Worm (Caenorhabditis elegans) whole organism, L3 larva: ENCODE measurements around the gene R12G8.1.

ENCODE experiments used
- ZK546.5 ChIP-seq: sonication (generic microtip); optimal IDR thresholded peaks from 2 replicates; lab custom pipeline; 2017; ENCODE audit warnings: missing biosample characterization, missing genetic modification characterization
- egl-5 ChIP-seq: fragments of 150-350 bp; optimal IDR thresholded peaks from 2 replicates; lab custom pipeline; 2017; ENCODE audit warnings: missing biosample characterization, missing genetic modification reagents, missing genetic modification characterization, inconsistent platforms
- hmg-11 ChIP-seq: sonication (generic microtip); optimal IDR thresholded peaks from 2 replicates; lab custom pipeline; 2016; ENCODE audit warnings: missing genetic modification characterization, missing compliant biosample characterization
- nhr-12 ChIP-seq: fragments of 150-350 bp; optimal IDR thresholded peaks from 2 replicates; lab custom pipeline; 2014; ENCODE audit warnings: missing biosample characterization, missing genetic modification characterization
- nhr-76 ChIP-seq: fragments of 150-350 bp; sonication (generic microtip); optimal IDR thresholded peaks from 5 replicates; lab custom pipeline; 2014; ENCODE audit warnings: missing biosample characterization, missing genetic modification characterization
- pha-4 ChIP-seq: fragments of 150-350 bp; optimal IDR thresholded peaks from 2 replicates; lab custom pipeline; 2014; ENCODE audit warnings: missing biosample characterization, missing genetic modification reagents, missing genetic modification characterization
- sea-2 ChIP-seq: fragments of 150-350 bp; sonication (generic microtip); optimal IDR thresholded peaks from 4 replicates; lab custom pipeline; 2014; ENCODE audit warnings: missing biosample characterization, missing genetic modification reagents, missing genetic modification characterization
- skn-1 ChIP-seq: fragments of 150-350 bp; optimal IDR thresholded peaks from 2 replicates; lab custom pipeline; 2014; ENCODE audit warnings: missing biosample characterization, missing genetic modification characterization
- ztf-4 ChIP-seq: fragments of 150-350 bp; optimal IDR thresholded peaks from 2 replicates; lab custom pipeline; 2014; ENCODE audit warnings: missing biosample characterization, missing genetic modification characterization

DNA sequence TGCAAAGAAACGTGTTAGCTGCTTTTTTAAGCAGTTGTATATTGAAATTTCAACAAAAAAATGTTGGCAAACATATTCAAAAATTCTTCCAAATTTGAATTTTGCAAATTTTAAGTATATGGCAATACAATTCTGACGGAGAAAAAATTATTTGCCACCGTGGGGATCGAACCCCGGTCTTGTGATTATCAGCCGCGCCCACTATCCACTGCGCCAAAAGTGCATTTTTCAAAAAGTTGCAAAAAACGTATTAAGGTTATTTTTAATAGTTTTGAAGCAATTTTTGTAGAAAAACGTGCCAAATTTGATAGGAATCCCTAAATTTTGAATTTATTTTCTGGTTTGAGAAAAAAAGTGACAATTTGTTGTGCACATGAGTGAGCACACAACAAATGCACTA lies 35.3 kb upstream of the R12G8.1 start:
- TF ChIP-seq hmg-11 (tag; lab: Kevin White, UChicago) (no peak), ZK546.5 (tag; lab: Kevin White, UChicago) (no peak), nhr-76 (tag; lab: Kevin White, UChicago) (no peak), skn-1 (tag; lab: Kevin White, UChicago) (no peak), pha-4 (tag; lab: Kevin White, UChicago) (no peak), ztf-4 (no peak), nhr-12 (no peak), sea-2 (no peak), egl-5 (tag; lab: Kevin White, UChicago) (no peak)
